Worm (Caenorhabditis elegans) whole organism, L1 larva: ENCODE data around the gene F10E9.7.

Experiments used
- C04F5.9 ChIP-seq: sonication (generic microtip); optimal IDR thresholded peaks from 2 replicates; lab custom pipeline; 2016; ENCODE audit warnings: missing genetic modification characterization, missing compliant biosample characterization
- C16A3.4 ChIP-seq: fragments of 150-350 bp; optimal IDR thresholded peaks from 2 replicates; lab custom pipeline; 2014; ENCODE audit warnings: missing biosample characterization, missing genetic modification characterization
- C34B4.2 ChIP-seq: sonication (generic microtip); optimal IDR thresholded peaks from 2 replicates; lab custom pipeline; 2017; ENCODE audit warnings: mild to moderate bottlenecking, missing genetic modification characterization, missing compliant biosample characterization
- aha-1 ChIP-seq: fragments of 150-350 bp; optimal IDR thresholded peaks from 2 replicates; lab custom pipeline; 2014; ENCODE audit warnings: missing biosample characterization, missing genetic modification characterization
- alr-1 ChIP-seq: fragments of 200-800 bp; sonication (Bioruptor generic); optimal IDR thresholded peaks from 2 replicates; lab custom pipeline; 2018; ENCODE audit warnings: borderline replicate concordance, mild to moderate bottlenecking, missing genetic modification characterization, missing compliant biosample characterization
- aly-2 ChIP-seq: fragments of 150-350 bp; optimal IDR thresholded peaks from 2 replicates; lab custom pipeline; 2014; ENCODE audit warnings: missing biosample characterization, missing genetic modification characterization
- ama-1 ChIP-seq: fragments of 150-350 bp; optimal IDR thresholded peaks from 2 replicates; lab custom pipeline; 2014
- blmp-1 ChIP-seq: fragments of 150-350 bp; optimal IDR thresholded peaks from 2 replicates; lab custom pipeline; 2014; ENCODE audit warnings: missing biosample characterization, missing genetic modification characterization
- ceh-63 ChIP-seq: fragments of 200-800 bp; sonication (Bioruptor generic); optimal IDR thresholded peaks from 2 replicates; lab custom pipeline; 2018; ENCODE audit warnings: mild to moderate bottlenecking, missing genetic modification characterization, missing compliant biosample characterization
- ceh-8 ChIP-seq: fragments of 200-800 bp; sonication (Bioruptor generic); optimal IDR thresholded peaks from 2 replicates; lab custom pipeline; 2018; ENCODE audit warnings: mild to moderate bottlenecking, missing genetic modification characterization, moderate library complexity, missing compliant biosample characterization
- ceh-82 ChIP-seq, 3 experiments: fragments of 150-350 bp in 1 of 3; sonication (generic microtip) in 2 of 3; optimal IDR thresholded peaks; 2 replicates each; lab custom pipeline; 2014 to 2017; ENCODE audit warnings: missing biosample characterization in 3 of 3, missing genetic modification characterization in 3 of 3
- ceh-90 ChIP-seq: sonication (generic microtip); optimal IDR thresholded peaks from 2 replicates; lab custom pipeline; 2016; ENCODE audit warnings: missing genetic modification characterization, missing compliant biosample characterization
- dsc-1 ChIP-seq: sonication (generic microtip); optimal IDR thresholded peaks from 2 replicates; lab custom pipeline; 2016; ENCODE audit warnings: mild to moderate bottlenecking, missing genetic modification characterization, missing compliant biosample characterization
- efl-1 ChIP-seq, 4 experiments: fragments of 150-350 bp; optimal IDR thresholded peaks in 3 of 4; peaks in 1 of 4; 1 replicate in 1 of 4; 2 replicates in 3 of 4; lab custom pipeline; 2014; ENCODE audit warnings: missing biosample characterization in 2 of 4, missing genetic modification characterization in 2 of 4, missing genetic modification reagents in 2 of 4
- efl-3 ChIP-seq: fragments of 200-800 bp; sonication (Bioruptor generic); optimal IDR thresholded peaks from 2 replicates; lab custom pipeline; 2018; ENCODE audit warnings: mild to moderate bottlenecking, missing genetic modification characterization, missing compliant biosample characterization
- egl-13 ChIP-seq: sonication (generic microtip); optimal IDR thresholded peaks from 2 replicates; lab custom pipeline; 2016; ENCODE audit warnings: missing genotype, missing genetic modification reagents, missing genetic modification characterization, missing compliant biosample characterization
- elt-3 ChIP-seq, 6 experiments: fragments of 150-350 bp in 1 of 6; sonication (generic microtip); optimal IDR thresholded peaks; 2 replicates each; lab custom pipeline; 2017 to 2018; ENCODE audit warnings: missing biosample characterization in 6 of 6, missing genetic modification characterization in 6 of 6, inconsistent platforms in 1 of 6
- ets-5 ChIP-seq: fragments of 200-800 bp; sonication (Bioruptor generic); IDR thresholded peaks from 2 replicates; pipeline ENCODE4 v1.3.6; 2022; ENCODE audit warnings: missing genetic modification characterization, missing compliant biosample characterization
- fkh-10 ChIP-seq: sonication (generic microtip); optimal IDR thresholded peaks from 2 replicates; lab custom pipeline; 2017; ENCODE audit warnings: missing biosample characterization, missing genetic modification reagents, missing genetic modification characterization
- fkh-8 ChIP-seq: sonication (generic microtip); optimal IDR thresholded peaks from 2 replicates; lab custom pipeline; 2016; ENCODE audit warnings: mild to moderate bottlenecking, missing genetic modification characterization, missing compliant biosample characterization
- grh-1 ChIP-seq: fragments of 200-800 bp; sonication (Bioruptor generic); IDR thresholded peaks from 2 replicates; pipeline ENCODE4 v1.3.6; 2022; ENCODE audit warnings: missing genetic modification reagents, missing genetic modification characterization, missing compliant biosample characterization
- hpl-2 ChIP-seq: fragments of 150-350 bp; optimal IDR thresholded peaks from 2 replicates; lab custom pipeline; 2014; ENCODE audit warnings: missing biosample characterization, missing genetic modification reagents, missing genetic modification characterization
- irx-1 ChIP-seq: sonication (generic microtip); optimal IDR thresholded peaks from 2 replicates; lab custom pipeline; 2016; ENCODE audit warnings: missing genetic modification characterization, missing compliant biosample characterization
- isw-1 ChIP-seq: fragments of 200-800 bp; sonication (Bioruptor generic); IDR thresholded peaks from 2 replicates; pipeline ENCODE4 v1.3.6; 2022; ENCODE audit warnings: missing genetic modification characterization, missing compliant biosample characterization
- jun-1 ChIP-seq: fragments of 150-350 bp; optimal IDR thresholded peaks from 2 replicates; lab custom pipeline; 2014; ENCODE audit warnings: missing biosample characterization, missing genetic modification reagents, missing genetic modification characterization
- lin-13 ChIP-seq: fragments of 150-350 bp; optimal IDR thresholded peaks from 2 replicates; lab custom pipeline; 2014; ENCODE audit warnings: missing biosample characterization, missing genetic modification reagents, missing genetic modification characterization
- lin-39 ChIP-seq: fragments of 150-350 bp; optimal IDR thresholded peaks from 2 replicates; lab custom pipeline; 2014; ENCODE audit warnings: missing biosample characterization, missing genetic modification reagents, missing genetic modification characterization
- mab-9 ChIP-seq: fragments of 200-800 bp; sonication (Bioruptor generic); IDR thresholded peaks from 2 replicates; pipeline ENCODE4 v1.3.6; 2022; ENCODE audit warnings: missing genetic modification reagents, missing genetic modification characterization, missing compliant biosample characterization
- mdl-1 ChIP-seq, 2 experiments: fragments of 150-350 bp; optimal IDR thresholded peaks; 2 replicates each; lab custom pipeline; 2014 to 2017; ENCODE audit warnings: missing biosample characterization in 2 of 2, missing genetic modification characterization in 2 of 2, inconsistent platforms in 1 of 2
- mef-2 ChIP-seq: fragments of 150-350 bp; optimal IDR thresholded peaks from 2 replicates; lab custom pipeline; 2014; ENCODE audit warnings: missing biosample characterization, missing genetic modification characterization
- nhr-11 ChIP-seq: fragments of 150-350 bp; optimal IDR thresholded peaks from 2 replicates; lab custom pipeline; 2014; ENCODE audit warnings: missing biosample characterization, missing genetic modification characterization
- nhr-12 ChIP-seq: sonication (generic microtip); optimal IDR thresholded peaks from 2 replicates; lab custom pipeline; 2017; ENCODE audit warnings: missing biosample characterization, missing genetic modification characterization
- nhr-237 ChIP-seq: fragments of 150-350 bp; optimal IDR thresholded peaks from 2 replicates; lab custom pipeline; 2014; ENCODE audit warnings: missing biosample characterization, missing genetic modification characterization
- nhr-47 ChIP-seq: sonication (generic microtip); optimal IDR thresholded peaks from 2 replicates; lab custom pipeline; 2016; ENCODE audit warnings: mild to moderate bottlenecking, missing genetic modification characterization, moderate library complexity, missing compliant biosample characterization
- nhr-71 ChIP-seq: sonication (generic microtip); optimal IDR thresholded peaks from 2 replicates; lab custom pipeline; 2016; ENCODE audit warnings: mild to moderate bottlenecking, missing genetic modification characterization, moderate library complexity, missing compliant biosample characterization
- nhr-76 ChIP-seq: sonication (generic microtip); optimal IDR thresholded peaks from 2 replicates; lab custom pipeline; 2017; ENCODE audit warnings: missing biosample characterization, missing genetic modification characterization
- nhr-77 ChIP-seq: fragments of 150-350 bp; optimal IDR thresholded peaks from 2 replicates; lab custom pipeline; 2014; ENCODE audit warnings: missing biosample characterization, missing genetic modification characterization
- nhr-84 ChIP-seq: sonication (generic microtip); optimal IDR thresholded peaks from 2 replicates; lab custom pipeline; 2017; ENCODE audit warnings: missing biosample characterization, missing genetic modification characterization
- pag-3 ChIP-seq: sonication (generic microtip); optimal IDR thresholded peaks from 2 replicates; lab custom pipeline; 2017; ENCODE audit warnings: missing genetic modification characterization, mild to moderate bottlenecking, missing compliant biosample characterization, antibody characterized with exemption, borderline replicate concordance; ENCODE audit not compliant: insufficient read depth
- pax-3 ChIP-seq: fragments of 200-800 bp; sonication (Bioruptor generic); optimal IDR thresholded peaks from 2 replicates; lab custom pipeline; 2018; ENCODE audit warnings: mild to moderate bottlenecking, missing genetic modification characterization, moderate library complexity, missing compliant biosample characterization
- rnt-1 ChIP-seq: sonication (generic microtip); optimal IDR thresholded peaks from 2 replicates; lab custom pipeline; 2016; ENCODE audit warnings: mild to moderate bottlenecking, missing genetic modification characterization, moderate library complexity, missing compliant biosample characterization
- skn-1 ChIP-seq: fragments of 150-350 bp; optimal IDR thresholded peaks from 2 replicates; lab custom pipeline; 2014; ENCODE audit warnings: missing biosample characterization, missing genetic modification characterization
- sptf-1 ChIP-seq: fragments of 150-350 bp; optimal IDR thresholded peaks from 2 replicates; lab custom pipeline; 2014; ENCODE audit warnings: missing biosample characterization, missing genetic modification characterization
- tbx-2 ChIP-seq: sonication (generic microtip); optimal IDR thresholded peaks from 2 replicates; lab custom pipeline; 2016; ENCODE audit warnings: missing genetic modification characterization, missing compliant biosample characterization
- tlp-1 ChIP-seq: fragments of 150-350 bp; optimal IDR thresholded peaks from 2 replicates; lab custom pipeline; 2014; ENCODE audit warnings: missing biosample characterization, missing genetic modification characterization
- unc-130 ChIP-seq: fragments of 150-350 bp; optimal IDR thresholded peaks from 2 replicates; lab custom pipeline; 2017; ENCODE audit warnings: missing biosample characterization, missing genetic modification characterization, inconsistent platforms
- unc-30 ChIP-seq: sonication (generic microtip); optimal IDR thresholded peaks from 2 replicates; lab custom pipeline; 2017; ENCODE audit warnings: missing biosample characterization, missing genetic modification characterization
- unc-86 ChIP-seq: sonication (generic microtip); optimal IDR thresholded peaks from 2 replicates; lab custom pipeline; 2016; ENCODE audit warnings: missing genetic modification characterization, missing compliant biosample characterization
- vab-15 ChIP-seq: sonication (generic microtip); optimal IDR thresholded peaks from 2 replicates; lab custom pipeline; 2017; ENCODE audit warnings: missing genotype, mild to moderate bottlenecking, missing genetic modification characterization, missing compliant biosample characterization
- ztf-11 ChIP-seq, 2 experiments: sonication (generic microtip); optimal IDR thresholded peaks; 2 replicates each; lab custom pipeline; 2016 to 2017; ENCODE audit warnings: missing genetic modification characterization in 2 of 2, missing biosample characterization in 1 of 2, missing compliant biosample characterization in 1 of 2

Gene F10E9.7

DNA sequence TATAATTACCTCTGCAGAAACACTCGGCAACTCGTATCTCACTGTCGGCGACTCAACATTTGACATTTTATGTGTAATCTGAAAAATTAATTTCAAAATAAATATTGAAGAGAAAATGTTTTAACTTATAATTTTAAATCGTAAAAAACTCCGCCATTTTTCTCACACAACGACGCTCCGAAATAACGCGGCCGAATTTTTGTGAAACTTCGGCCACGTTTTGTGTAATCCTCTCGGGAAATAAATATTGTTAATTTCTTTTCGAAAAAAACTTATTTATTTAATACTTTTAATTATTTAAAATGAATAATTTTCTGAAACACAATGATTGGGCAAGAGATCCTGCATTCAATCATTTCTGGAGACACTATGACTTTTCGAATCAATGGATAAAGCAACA is at the start of gene F10E9.7, which contains the start of gene F10E9.5 (continued):
- TF ChIP-seq grh-1, result no peak; the same call in 1 of the 2 replicates
- peak; percentile 96 for TF ChIP-seq egl-13 (tag; lab: Kevin White, UChicago)
- peak; percentile 87 for TF ChIP-seq lin-39 (tag; lab: Kevin White, UChicago)
- TF ChIP-seq skn-1 (tag; lab: Kevin White, UChicago), result peak; percentile 91
- peak; percentile 87 for TF ChIP-seq isw-1 (GFP tag; lab: Robert Waterston, UW)
- no peak for TF ChIP-seq nhr-12
- peak; percentile 79 for TF ChIP-seq ceh-63
- no peak for TF ChIP-seq tlp-1
- TF ChIP-seq rnt-1 (tag; lab: Kevin White, UChicago), result peak; percentile 99
- no peak for TF ChIP-seq hpl-2 (GFP tag; lab: Kevin White, UChicago)
- peak; percentile 86 to 92 (median 87) for TF ChIP-seq ceh-82 (tag; optimal IDR thresholded peaks at IDR 0.05; lab: Kevin White, UChicago)
- TF ChIP-seq ceh-90 (tag; lab: Kevin White, UChicago), result peak; percentile 96
- peak in 1 of 2 experiments; percentile 75 for TF ChIP-seq mdl-1 (tag; optimal IDR thresholded peaks at IDR 0.05; lab: Kevin White, UChicago)
- no peak for TF ChIP-seq sptf-1 (tag; lab: Kevin White, UChicago)
- TF ChIP-seq tbx-2 (tag; lab: Kevin White, UChicago), result peak; percentile 96
- TF ChIP-seq ets-5 (GFP tag; lab: Robert Waterston, UW), result no peak
- TF ChIP-seq vab-15, result peak; percentile 82
- TF ChIP-seq elt-3 (tag; optimal IDR thresholded peaks at IDR 0.05; lab: Kevin White, UChicago), result peak in 3 of 6 experiments; percentile 24 to 85 (median 26)
- peak; percentile 65 for TF ChIP-seq aly-2 (tag; lab: Kevin White, UChicago)
- TF ChIP-seq nhr-76 (tag; lab: Kevin White, UChicago), result no peak
- peak; percentile 79 for TF ChIP-seq lin-13
- TF ChIP-seq nhr-77 (tag; lab: Kevin White, UChicago), result no peak
- no peak for TF ChIP-seq unc-30 (tag; lab: Kevin White, UChicago)
- peak; percentile 91 for TF ChIP-seq mab-9 (GFP tag; lab: Robert Waterston, UW)
- TF ChIP-seq nhr-237 (tag; lab: Kevin White, UChicago), result peak; percentile 20
- TF ChIP-seq unc-130 (tag; lab: Kevin White, UChicago), result peak; percentile 99
- no peak for TF ChIP-seq alr-1 (tag; lab: Kevin White, UChicago)
- TF ChIP-seq dsc-1, result peak; percentile 97
- TF ChIP-seq ama-1, result no peak
- peak; percentile 98 for TF ChIP-seq irx-1 (tag; lab: Kevin White, UChicago)
- TF ChIP-seq C04F5.9 (tag; lab: Kevin White, UChicago), result peak; percentile 95
- TF ChIP-seq fkh-10 (GFP tag; lab: Kevin White, UChicago), result no peak

- TF ChIP-seq blmp-1 (peak; percentile 74), fkh-8 (tag; lab: Kevin White, UChicago) (peak; percentile 80), nhr-47 (tag; lab: Kevin White, UChicago) (peak; percentile 69), unc-30 (tag; lab: Kevin White, UChicago) (no peak), mdl-1 (tag; optimal IDR thresholded peaks at IDR 0.05; lab: Kevin White, UChicago) (peak in 1 of 2 experiments; percentile 51), ceh-82 (tag; optimal IDR thresholded peaks at IDR 0.05; lab: Kevin White, UChicago) (peak; percentile 15 to 61 (median 54)), efl-3 (GFP tag; lab: Kevin White, UChicago) (no peak), C16A3.4 (peak; percentile 69), C34B4.2 (tag; lab: Kevin White, UChicago) (no peak), nhr-11 (tag; lab: Kevin White, UChicago) (no peak), isw-1 (GFP tag; lab: Robert Waterston, UW) (peak; percentile 17; the same call in 1 of the 2 replicates), unc-130 (tag; lab: Kevin White, UChicago) (peak; percentile 42), rnt-1 (tag; lab: Kevin White, UChicago) (peak; percentile 65), unc-86 (peak; percentile 69), efl-1 (optimal IDR thresholded peaks at IDR 0.05; lab: Kevin White, UChicago) (peak; percentile 72 to 85), efl-1 (GFP tag; optimal IDR thresholded peaks at IDR 0.05 in 1 of 2; lab: Kevin White, UChicago) (peak; percentile 53 to 54), tlp-1 (no peak), sptf-1 (tag; lab: Kevin White, UChicago) (no peak), pax-3 (tag; lab: Kevin White, UChicago) (no peak), mef-2 (tag; lab: Kevin White, UChicago) (peak; percentile 29), nhr-84 (tag; lab: Kevin White, UChicago) (no peak), nhr-237 (tag; lab: Kevin White, UChicago) (no peak), pag-3 (tag; lab: Kevin White, UChicago) (no peak), fkh-10 (GFP tag; lab: Kevin White, UChicago) (peak; percentile 68), ama-1 (no peak), aha-1 (tag; lab: Kevin White, UChicago) (no peak), nhr-71 (tag; lab: Kevin White, UChicago) (peak; percentile 87), jun-1 (tag; lab: Kevin White, UChicago) (peak; percentile 50), ztf-11 (tag; optimal IDR thresholded peaks at IDR 0.05; lab: Kevin White, UChicago) (peak in 1 of 2 experiments; percentile 56), ceh-8 (GFP tag; lab: Kevin White, UChicago) (peak; percentile 10)
Measured at ce11 chrIII:8356407-8356881, 49.2 kb upstream of the F10E9.7 start.
